Worm (Caenorhabditis elegans): ENCODE data around the gene grl-10.
A peak's percentile ranks its signal among the peaks of the same experiment; 100 is the strongest.

grl-10 gene

DNA sequence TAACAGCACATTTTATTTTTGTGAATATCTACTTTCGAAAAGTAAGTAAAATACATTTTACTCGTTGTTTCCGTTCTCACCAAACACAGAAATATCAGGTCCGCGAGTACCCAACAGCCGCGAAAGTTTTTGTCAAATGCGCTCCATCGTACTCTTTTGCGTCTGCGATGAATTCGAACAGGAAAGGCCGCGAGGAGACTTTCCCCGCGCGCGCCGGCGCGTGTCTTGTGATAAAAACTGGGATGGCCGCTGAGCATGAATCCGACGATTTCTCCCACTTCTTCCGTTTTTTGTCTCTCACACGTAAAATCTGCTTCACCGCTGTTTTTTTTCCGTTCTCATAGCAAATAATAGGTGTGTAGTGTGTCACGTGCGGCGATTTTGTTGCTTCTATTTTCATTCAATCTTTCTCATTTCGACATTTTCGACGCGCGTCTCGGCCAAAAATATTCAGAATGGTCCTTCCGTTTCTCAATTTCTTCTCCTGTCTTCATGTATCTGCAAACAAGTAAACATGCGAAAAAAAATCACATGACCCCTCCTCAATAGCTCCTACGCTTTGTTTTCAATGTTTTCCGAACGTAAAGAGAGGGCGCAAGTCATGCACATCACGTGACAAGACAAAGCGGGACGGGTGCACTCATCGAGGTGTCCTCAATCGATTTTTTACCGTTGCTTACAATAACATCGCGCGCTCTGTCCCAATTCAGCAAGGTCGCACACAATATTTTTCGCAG, 29.9 kb downstream of the grl-10 start, which contains the start of gene uvs-1:
TSS of gene uvs-1 (minus strand) at position 145 of the 737 bp plus-strand sequence.
- TF ChIP-seq unc-120 (tag; optimal IDR thresholded peaks at IDR 0.05; ENCODE audit: poor library complexity, severe bottlenecking) (no peak), blmp-1 (tag; optimal IDR thresholded peaks at IDR 0.05) (no peak), elt-1 (tag; optimal IDR thresholded peaks at IDR 0.05; ENCODE audit: borderline replicate concordance, insufficient read depth) (no peak), hlh-1 (tag; optimal IDR thresholded peaks at IDR 0.05) (peak; percentile 62), lsy-2 (tag; optimal IDR thresholded peaks at IDR 0.05) (peak; percentile 23), mep-1 (tag; optimal IDR thresholded peaks at IDR 0.05) (peak; percentile 14), unc-39 (tag; optimal IDR thresholded peaks at IDR 0.05) (no peak)

- TF ChIP-seq mab-5 (tag; optimal IDR thresholded peaks at IDR 0.05): no peak
- TF ChIP-seq drap-1 (GFP tag; optimal IDR thresholded peaks at IDR 0.05): no peak
- no peak for TF ChIP-seq ces-1 (GFP tag; optimal IDR thresholded peaks at IDR 0.05)
Observed at ce11 chrV:7804801-7805163, 30.4 kb downstream of the grl-10 start, which contains the start of gene xpo-1. TSS of gene xpo-1 (plus strand) at chrV:7805064.

- TF ChIP-seq ztf-11 (tag; optimal IDR thresholded peaks at IDR 0.05) (no peak), bed-3 (GFP tag; optimal IDR thresholded peaks at IDR 0.05) (no peak), nhr-76 (tag; optimal IDR thresholded peaks at IDR 0.05) (no peak), mep-1 (tag; optimal IDR thresholded peaks at IDR 0.05) (no peak), sem-2 (GFP tag; optimal IDR thresholded peaks at IDR 0.05) (no peak), ces-1 (GFP tag; optimal IDR thresholded peaks at IDR 0.05) (no peak), nhr-237 (tag; optimal IDR thresholded peaks at IDR 0.05) (no peak), unc-120 (tag; optimal IDR thresholded peaks at IDR 0.05; ENCODE audit: poor library complexity, severe bottlenecking) (no peak), elt-1 (tag; optimal IDR thresholded peaks at IDR 0.05; ENCODE audit: borderline replicate concordance, insufficient read depth) (no peak), nhr-2 (tag; optimal IDR thresholded peaks at IDR 0.05) (no peak), hlh-1 (tag; optimal IDR thresholded peaks at IDR 0.05) (no peak), lin-32 (GFP tag; optimal IDR thresholded peaks at IDR 0.05) (no peak), mab-5 (tag; optimal IDR thresholded peaks at IDR 0.05) (no peak), M03D4.4 (tag; optimal IDR thresholded peaks at IDR 0.05) (no peak), mls-2 (tag; optimal IDR thresholded peaks at IDR 0.05) (no peak)
Observed at ce11 chrV:7806629-7807028, 32.3 kb downstream of the grl-10 start.

- no peak for TF ChIP-seq blmp-1 (tag; optimal IDR thresholded peaks at IDR 0.05)
- TF ChIP-seq mls-2 (tag; optimal IDR thresholded peaks at IDR 0.05): no peak
- TF ChIP-seq drap-1 (GFP tag; optimal IDR thresholded peaks at IDR 0.05): no peak
Observed at ce11 chrV:7808444-7808843, 34.1 kb downstream of the grl-10 start.

- TF ChIP-seq ham-2 (GFP tag; optimal IDR thresholded peaks at IDR 0.05) (no peak), sptf-1 (tag; optimal IDR thresholded peaks at IDR 0.05) (no peak), cnd-1 (tag; optimal IDR thresholded peaks at IDR 0.05) (no peak), elt-1 (tag; optimal IDR thresholded peaks at IDR 0.05; ENCODE audit: borderline replicate concordance, insufficient read depth) (no peak), unc-120 (tag; optimal IDR thresholded peaks at IDR 0.05; ENCODE audit: poor library complexity, severe bottlenecking) (no peak), zip-8 (tag; optimal IDR thresholded peaks at IDR 0.05) (no peak), ces-1 (GFP tag; optimal IDR thresholded peaks at IDR 0.05) (no peak), unc-62 (GFP tag; optimal IDR thresholded peaks at IDR 0.05) (no peak), pha-4 (tag; optimal IDR thresholded peaks at IDR 0.05) (no peak), mep-1 (tag; optimal IDR thresholded peaks at IDR 0.05) (no peak), nhr-12 (tag; optimal IDR thresholded peaks at IDR 0.05) (no peak), nhr-28 (tag; optimal IDR thresholded peaks at IDR 0.05) (no peak), lin-32 (GFP tag; optimal IDR thresholded peaks at IDR 0.05) (no peak), hlh-1 (tag; optimal IDR thresholded peaks at IDR 0.05) (no peak), sem-2 (GFP tag; optimal IDR thresholded peaks at IDR 0.05) (no peak), drap-1 (GFP tag; optimal IDR thresholded peaks at IDR 0.05) (no peak)
Observed at ce11 chrV:7809320-7810256, 35.2 kb downstream of the grl-10 start, which contains the start of gene ZK742.3. TSS of gene ZK742.3 (minus strand) at chrV:7809912.
